Worm (Caenorhabditis elegans): ENCODE results near the gene alh-6.
A peak's percentile ranks its signal among the peaks of the same experiment; 100 is the strongest.

Gene alh-6

DNA sequence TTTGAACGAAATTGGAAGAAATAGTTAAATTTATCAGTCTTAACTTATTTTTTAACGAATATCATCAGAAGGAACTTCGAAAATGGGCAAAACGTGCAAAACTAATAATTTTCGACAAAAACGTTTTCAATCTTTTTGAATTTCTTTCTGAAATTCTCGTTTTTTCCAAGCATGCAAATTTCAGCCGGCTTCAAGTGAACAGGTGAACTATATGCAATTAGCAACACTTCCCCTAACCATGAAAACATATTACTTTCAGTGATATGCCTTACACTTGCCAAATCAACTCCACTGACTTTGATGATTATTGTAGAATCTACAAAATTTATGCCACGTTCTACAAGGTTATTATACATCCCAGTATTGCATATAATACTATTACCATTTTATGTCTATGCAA, 31.6 kb downstream of the alh-6 start, which contains the start of gene srz-63:
Gene srz-63, plus strand, starts transcription at position 301 of the 400 bp plus-strand sequence.
- TF ChIP-seq aha-1 (tag): peak; percentile 18

DNA sequence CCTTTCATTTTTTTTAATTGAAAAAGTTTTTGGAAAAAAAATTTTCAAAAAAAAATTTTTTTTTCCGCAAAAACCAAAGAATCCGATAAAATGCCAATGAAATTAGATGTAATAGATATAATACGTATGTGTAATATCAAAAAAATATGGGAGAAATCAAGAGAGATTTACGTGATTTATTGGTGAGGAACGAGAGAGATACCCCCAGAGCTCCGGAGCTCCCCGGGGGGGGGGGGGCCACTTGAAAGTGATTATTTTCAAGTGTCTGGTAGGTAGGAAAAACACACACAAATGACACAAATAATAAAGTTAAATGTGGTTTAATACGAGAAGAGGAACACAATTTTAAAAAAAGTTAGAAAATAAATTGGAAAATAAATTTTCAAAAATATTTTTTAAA, 33.2 kb downstream of the alh-6 start, which contains the start of gene Y57G7A.11:
Gene Y57G7A.11, minus strand, starts transcription at position 101 of the 400 bp plus-strand sequence.
- TF ChIP-seq aha-1 (tag) (no peak), nhr-111 (GFP tag; optimal IDR thresholded peaks at IDR 0.05) (no peak), F49E8.2 (tag; optimal IDR thresholded peaks at IDR 0.05; ENCODE audit: borderline replicate concordance) (no peak), saeg-2 (GFP tag; IDR thresholded peaks at IDR 0.05) (no peak), nhr-76 (tag; optimal IDR thresholded peaks at IDR 0.05) (no peak), mes-2 (tag; optimal IDR thresholded peaks at IDR 0.05; ENCODE audit: poor library complexity, severe bottlenecking) (no peak), F44E2.7 (GFP tag; IDR thresholded peaks at IDR 0.05) (no peak), tag-97 (GFP tag; IDR thresholded peaks at IDR 0.05) (no peak)

DNA sequence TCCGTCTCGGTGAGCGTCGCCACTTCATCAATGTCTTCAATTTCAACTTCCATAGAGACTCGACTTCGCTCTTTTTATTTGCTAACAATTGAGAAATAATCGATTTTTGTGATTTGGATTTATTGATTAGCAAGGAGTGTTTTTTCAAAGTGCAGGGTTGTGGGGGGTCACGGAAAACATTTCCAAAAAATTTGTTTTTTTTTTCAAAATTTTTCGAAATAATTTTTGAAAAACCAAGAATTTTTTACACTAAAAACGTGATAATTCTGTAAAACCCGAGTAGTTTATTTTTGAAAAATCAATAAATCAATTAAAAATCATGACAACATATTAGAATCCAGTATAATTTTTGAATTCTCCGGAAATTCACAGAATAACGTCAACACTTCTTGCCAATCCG, 34.5 kb downstream of the alh-6 start, which contains the start of gene Y57G7A.5:
Gene Y57G7A.5, minus strand, starts transcription at position 101 of the 400 bp plus-strand sequence.
- TF ChIP-seq lsy-2 (tag; optimal IDR thresholded peaks at IDR 0.05) (no peak), cey-2 (tag; optimal IDR thresholded peaks at IDR 0.05; ENCODE audit: borderline replicate concordance, insufficient read depth) (no peak), mes-2 (tag; optimal IDR thresholded peaks at IDR 0.05; ENCODE audit: poor library complexity, severe bottlenecking) (no peak), ceh-44 (GFP tag; IDR thresholded peaks at IDR 0.05) (no peak), sdz-12 (GFP tag; optimal IDR thresholded peaks at IDR 0.05) (no peak), hlh-11 (tag; optimal IDR thresholded peaks at IDR 0.05) (no peak), nhr-28 (tag; optimal IDR thresholded peaks at IDR 0.05) (no peak), vab-7 (GFP tag; IDR thresholded peaks at IDR 0.05) (no peak), skn-1 (tag; optimal IDR thresholded peaks at IDR 0.05) (no peak)

DNA sequence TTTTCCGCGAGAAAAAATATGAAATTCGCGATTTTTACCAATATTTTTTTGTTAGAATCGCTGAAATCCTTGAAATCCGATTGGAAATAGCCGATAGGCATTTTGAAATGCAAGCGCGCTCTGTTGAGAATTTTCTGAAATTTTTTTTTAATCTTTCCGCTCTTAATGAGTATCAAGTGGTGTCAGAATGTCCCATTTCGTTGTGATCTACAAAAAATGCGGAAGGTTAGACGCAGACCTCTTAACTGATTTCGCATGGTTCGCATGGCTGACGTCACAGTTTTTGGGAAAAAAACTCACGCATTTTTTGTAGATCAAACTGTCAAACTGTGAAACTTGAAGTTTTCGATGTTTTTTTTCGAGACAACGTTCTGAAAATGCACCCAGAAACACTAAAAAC, 38.1 kb downstream of the alh-6 start, which contains the start of gene srw-66:
Gene srw-66, minus strand, starts transcription at position 101 of the 400 bp plus-strand sequence.
- no peak for TF ChIP-seq R02D3.7 (tag; optimal IDR thresholded peaks at IDR 0.05)
- TF ChIP-seq T26A8.4 (GFP tag; IDR thresholded peaks at IDR 0.05): no peak
- TF ChIP-seq unc-39 (tag; optimal IDR thresholded peaks at IDR 0.05): no peak
- no peak for TF ChIP-seq ztf-11 (tag; optimal IDR thresholded peaks at IDR 0.05)
- TF ChIP-seq mdl-1 (tag; optimal IDR thresholded peaks at IDR 0.05): no peak
- no peak for TF ChIP-seq ceh-28 (tag; optimal IDR thresholded peaks at IDR 0.05)
- TF ChIP-seq nhr-28 (tag; optimal IDR thresholded peaks at IDR 0.05): no peak
- no peak for TF ChIP-seq egl-43 (GFP tag; IDR thresholded peaks at IDR 0.05)
- no peak for TF ChIP-seq vab-7 (GFP tag; IDR thresholded peaks at IDR 0.05)
- no peak for TF ChIP-seq attf-4 (tag; optimal IDR thresholded peaks at IDR 0.05)
- TF ChIP-seq mdt-29 (GFP tag; IDR thresholded peaks at IDR 0.05): no peak
- no peak for TF ChIP-seq dpl-1 (GFP tag; optimal IDR thresholded peaks at IDR 0.05)
- TF ChIP-seq fkh-10 (GFP tag; optimal IDR thresholded peaks at IDR 0.05): no peak
- TF ChIP-seq hlh-11 (tag; optimal IDR thresholded peaks at IDR 0.05): no peak
- no peak for TF ChIP-seq hif-1 (tag; optimal IDR thresholded peaks at IDR 0.05)
- TF ChIP-seq ztf-7 (tag; optimal IDR thresholded peaks at IDR 0.05): no peak
- no peak for TF ChIP-seq hlh-30 (tag; optimal IDR thresholded peaks at IDR 0.05; ENCODE audit: insufficient read depth)

DNA sequence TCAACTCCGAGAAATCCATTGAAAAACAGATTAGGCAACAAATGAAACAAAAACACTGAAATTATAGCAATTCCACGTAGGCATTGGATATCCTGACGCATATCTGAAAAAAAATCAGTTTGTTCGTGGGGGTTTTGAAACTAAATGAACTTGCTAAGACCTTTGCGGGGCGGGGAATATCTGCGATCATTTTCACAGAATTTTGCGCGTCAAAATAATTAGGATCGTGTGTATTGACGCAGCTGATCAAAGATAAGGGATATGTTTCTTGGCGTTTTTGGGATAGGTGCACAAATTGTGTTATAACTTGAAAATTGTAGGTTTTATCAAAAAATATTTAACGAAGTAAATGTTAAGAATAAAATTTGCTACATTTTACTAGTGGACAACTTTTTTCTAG, 43.1 kb downstream of the alh-6 start, which contains the start of gene oac-30:
Gene oac-30, minus strand, starts transcription at position 101 of the 400 bp plus-strand sequence.
- TF ChIP-seq zag-1 (tag; optimal IDR thresholded peaks at IDR 0.05): no peak
- no peak for TF ChIP-seq saeg-2 (GFP tag; IDR thresholded peaks at IDR 0.05)
- no peak for TF ChIP-seq jun-1 (tag; optimal IDR thresholded peaks at IDR 0.05)
- TF ChIP-seq mxl-2 (GFP tag; conservative IDR thresholded peaks at IDR 0.05): no peak
- TF ChIP-seq spr-3 (GFP tag; optimal IDR thresholded peaks at IDR 0.05): no peak
- no peak for TF ChIP-seq nhr-25 (tag; optimal IDR thresholded peaks at IDR 0.05; ENCODE audit: borderline replicate concordance, insufficient read depth)
- TF ChIP-seq nhr-10 (tag; optimal IDR thresholded peaks at IDR 0.05): no peak
